Worm (Caenorhabditis elegans) whole organism, young adult: ENCODE measurements around the gene F08F8.9.

Experiments used
- B0035.1 ChIP-seq: sonication (generic microtip); optimal IDR thresholded peaks from 2 replicates; lab custom pipeline; 2016; ENCODE audit warnings: missing genetic modification characterization, mild to moderate bottlenecking, missing compliant biosample characterization, missing genotype, missing genetic modification reagents
- D2030.7 ChIP-seq: fragments of 200-800 bp; sonication (Bioruptor generic); IDR thresholded peaks from 2 replicates; pipeline ENCODE4 v1.3.6; 2022; ENCODE audit warnings: missing genetic modification reagents, missing genetic modification characterization, missing compliant biosample characterization
- F23B12.7 ChIP-seq: sonication (generic microtip); optimal IDR thresholded peaks from 2 replicates; lab custom pipeline; 2017; ENCODE audit warnings: missing genetic modification characterization, mild to moderate bottlenecking, missing compliant biosample characterization, antibody characterized with exemption, moderate library complexity; ENCODE audit not compliant: insufficient read depth
- F33H1.4 ChIP-seq: fragments of 200-800 bp; sonication (Bioruptor generic); IDR thresholded peaks from 2 replicates; pipeline ENCODE4 v1.3.6; 2022; ENCODE audit warnings: missing genetic modification reagents, missing genetic modification characterization, missing compliant biosample characterization
- F39B2.1 ChIP-seq: fragments of 200-800 bp; sonication (Bioruptor generic); IDR thresholded peaks from 2 replicates; pipeline ENCODE4 v1.3.6; 2022; ENCODE audit warnings: missing genetic modification reagents, missing genetic modification characterization, missing compliant biosample characterization
- F57C9.4 ChIP-seq: sonication (generic microtip); optimal IDR thresholded peaks from 2 replicates; lab custom pipeline; 2017; ENCODE audit warnings: mild to moderate bottlenecking, missing genetic modification characterization, missing compliant biosample characterization
- K11D2.4 ChIP-seq: fragments of 200-800 bp; sonication (Bioruptor generic); IDR thresholded peaks from 2 replicates; pipeline ENCODE4 v1.3.6; 2022; ENCODE audit warnings: missing genetic modification reagents, missing genetic modification characterization, missing compliant biosample characterization
- Y56A3A.18 ChIP-seq: fragments of 200-800 bp; sonication (Bioruptor generic); IDR thresholded peaks from 2 replicates; pipeline ENCODE4 v1.3.6; 2022; ENCODE audit warnings: missing genetic modification reagents, missing genetic modification characterization, missing compliant biosample characterization
- Y79H2A.3 ChIP-seq: fragments of 200-800 bp; sonication (Bioruptor generic); conservative IDR thresholded peaks from 2 replicates; pipeline ENCODE4 v1.3.6; 2022; ENCODE audit warnings: missing genetic modification reagents, missing genetic modification characterization, missing compliant biosample characterization
- Y95B8A.8 ChIP-seq: fragments of 200-800 bp; sonication (Bioruptor generic); IDR thresholded peaks from 2 replicates; pipeline ENCODE4 v1.3.6; 2022; ENCODE audit warnings: missing genetic modification reagents, missing genetic modification characterization, missing compliant biosample characterization
- ceh-27 ChIP-seq: fragments of 200-800 bp; sonication (Bioruptor generic); optimal IDR thresholded peaks from 2 replicates; lab custom pipeline; 2018; ENCODE audit warnings: mild to moderate bottlenecking, missing genetic modification characterization, moderate library complexity, missing compliant biosample characterization
- ceh-40 ChIP-seq: fragments of 200-800 bp; sonication (Bioruptor generic); IDR thresholded peaks from 2 replicates; pipeline ENCODE4 v1.3.6; 2022; ENCODE audit warnings: missing genetic modification characterization, missing compliant biosample characterization
- chd-7 ChIP-seq: sonication (generic microtip); optimal IDR thresholded peaks from 2 replicates; lab custom pipeline; 2016; ENCODE audit warnings: mild to moderate bottlenecking, missing genetic modification characterization, moderate library complexity, missing compliant biosample characterization
- dpl-1 ChIP-seq: fragments of 150-350 bp; optimal IDR thresholded peaks from 2 replicates; lab custom pipeline; 2014; ENCODE audit warnings: missing biosample characterization, missing genetic modification reagents, missing genetic modification characterization
- egl-44 ChIP-seq: fragments of 200-800 bp; sonication (Bioruptor generic); IDR thresholded peaks from 2 replicates; pipeline ENCODE4 v1.3.6; 2022; ENCODE audit warnings: missing genetic modification reagents, missing genetic modification characterization, missing compliant biosample characterization
- fkh-3 ChIP-seq: sonication (generic microtip); optimal IDR thresholded peaks from 2 replicates; lab custom pipeline; 2016; ENCODE audit warnings: mild to moderate bottlenecking, missing genetic modification characterization, missing compliant biosample characterization
- hlh-26 ChIP-seq: fragments of 200-800 bp; sonication (Bioruptor generic); conservative IDR thresholded peaks from 2 replicates; pipeline ENCODE4 v1.3.6; 2022; ENCODE audit warnings: missing genetic modification reagents, missing genetic modification characterization, missing compliant biosample characterization
- hmg-1.2 ChIP-seq: fragments of 200-800 bp; sonication (Bioruptor generic); IDR thresholded peaks from 2 replicates; pipeline ENCODE4 v1.3.6; 2022; ENCODE audit warnings: missing genetic modification reagents, missing genetic modification characterization, missing compliant biosample characterization
- lin-26 ChIP-seq: fragments of 200-800 bp; sonication (Bioruptor generic); IDR thresholded peaks from 2 replicates; pipeline ENCODE4 v1.3.6; 2022; ENCODE audit warnings: missing genetic modification reagents, missing genetic modification characterization, missing compliant biosample characterization
- lin-40 ChIP-seq: sonication (generic microtip); optimal IDR thresholded peaks from 2 replicates; lab custom pipeline; 2016; ENCODE audit warnings: missing genetic modification characterization, mild to moderate bottlenecking, missing compliant biosample characterization, missing genotype, missing genetic modification reagents
- nhr-179 ChIP-seq: sonication (generic microtip); optimal IDR thresholded peaks from 2 replicates; lab custom pipeline; 2016; ENCODE audit warnings: mild to moderate bottlenecking, missing genetic modification characterization, missing compliant biosample characterization
- pha-4 ChIP-seq: fragments of 150-350 bp; sonication (generic microtip); optimal IDR thresholded peaks from 2 replicates; lab custom pipeline; 2014; ENCODE audit warnings: missing biosample characterization, missing genetic modification reagents, missing genetic modification characterization
- rpc-1 ChIP-seq, 2 experiments: fragments of 150-350 bp in 1 of 2; sonication (generic microtip) in 1 of 2; optimal IDR thresholded peaks; 2 replicates each; lab custom pipeline; 2014 to 2018; ENCODE audit warnings: missing biosample characterization in 1 of 2, missing genetic modification characterization in 1 of 2, missing genetic modification reagents in 1 of 2, missing genotype in 1 of 2
- sea-2 ChIP-seq: fragments of 200-800 bp; sonication (Bioruptor generic); IDR thresholded peaks from 2 replicates; pipeline ENCODE4 v1.3.6; 2022; ENCODE audit warnings: missing genetic modification characterization, missing compliant biosample characterization
- snpc-4 ChIP-seq, 5 experiments: fragments of 150-350 bp in 1 of 5; sonication (generic microtip) in 4 of 5; optimal IDR thresholded peaks; 2 replicates each; lab custom pipeline; 2014 to 2018; ENCODE audit warnings: missing genetic modification characterization in 5 of 5, missing biosample characterization in 3 of 5, antibody characterized with exemption in 2 of 5, mild to moderate bottlenecking in 2 of 5, missing compliant biosample characterization in 2 of 5, missing genotype in 2 of 5, moderate library complexity in 2 of 5, missing genetic modification reagents in 1 of 5
- tbx-9 ChIP-seq: sonication (generic microtip); optimal IDR thresholded peaks from 2 replicates; lab custom pipeline; 2016; ENCODE audit warnings: borderline replicate concordance, missing genetic modification characterization, inconsistent platforms, missing compliant biosample characterization
- unc-130 ChIP-seq: sonication (generic microtip); optimal IDR thresholded peaks from 2 replicates; lab custom pipeline; 2016; ENCODE audit warnings: missing genetic modification reagents, missing genetic modification characterization, missing compliant biosample characterization
- ztf-26 ChIP-seq: sonication (generic microtip); optimal IDR thresholded peaks from 2 replicates; lab custom pipeline; 2017; ENCODE audit warnings: missing genetic modification characterization, missing compliant biosample characterization
- ztf-6 ChIP-seq: fragments of 200-800 bp; sonication (Bioruptor generic); IDR thresholded peaks from 2 replicates; pipeline ENCODE4 v1.3.6; 2022; ENCODE audit warnings: missing genetic modification reagents, missing genetic modification characterization, missing compliant biosample characterization

Gene F08F8.9

ce11 chrIII:7304961-7305648 lies 48.7 kb downstream of the F08F8.9 start:
- TF ChIP-seq F57C9.4 (tag; lab: Kevin White, UChicago) = no peak
- TF ChIP-seq K11D2.4 (GFP tag; lab: Robert Waterston, UW) = peak; percentile 47; the same call in 1 of the 2 replicates
- peak; percentile 14 for TF ChIP-seq lin-40 (tag; lab: Kevin White, UChicago)
- TF ChIP-seq ztf-26 (tag; lab: Kevin White, UChicago) = peak; percentile 74

- TF ChIP-seq Y56A3A.18 (GFP tag; lab: Robert Waterston, UW) (no peak), B0035.1 (tag; lab: Kevin White, UChicago) (no peak), ztf-6 (GFP tag; lab: Robert Waterston, UW) (no peak), tbx-9 (tag; lab: Kevin White, UChicago) (no peak), F33H1.4 (GFP tag; lab: Robert Waterston, UW) (no peak), Y79H2A.3 (GFP tag; lab: Robert Waterston, UW) (no peak), F39B2.1 (GFP tag; lab: Robert Waterston, UW) (no peak), sea-2 (GFP tag; lab: Robert Waterston, UW) (no peak)
These were observed 52.1 kb downstream of the F08F8.9 start for ce11 chrIII:7301668-7302067.

- TF ChIP-seq ceh-27 (GFP tag; lab: Kevin White, UChicago) (peak; percentile 69), chd-7 (no peak), egl-44 (GFP tag; lab: Robert Waterston, UW) (no peak), tbx-9 (tag; lab: Kevin White, UChicago) (no peak), pha-4 (no peak), ztf-26 (tag; lab: Kevin White, UChicago) (no peak), D2030.7 (GFP tag; lab: Robert Waterston, UW) (no peak), hmg-1.2 (GFP tag; lab: Robert Waterston, UW) (no peak)
These were observed 53.0 kb downstream of the F08F8.9 start for ce11 chrIII:7300763-7301162.

ce11 chrIII:7300169-7300568 lies 53.6 kb downstream of the F08F8.9 start:
- TF ChIP-seq ztf-26 (tag; lab: Kevin White, UChicago) = peak; percentile 18
- no peak for TF ChIP-seq hlh-26 (GFP tag; lab: Robert Waterston, UW)
- TF ChIP-seq lin-40 (tag; lab: Kevin White, UChicago) = peak; percentile 7

- TF ChIP-seq fkh-3 (tag; lab: Kevin White, UChicago) (no peak), Y95B8A.8 (GFP tag; lab: Robert Waterston, UW) (no peak), lin-26 (no peak), Y79H2A.3 (GFP tag; lab: Robert Waterston, UW) (no peak), snpc-4 (GFP tag; optimal IDR thresholded peaks at IDR 0.05; lab: Kevin White, UChicago) (no peak), snpc-4 (tag; optimal IDR thresholded peaks at IDR 0.05; lab: Kevin White, UChicago) (no peak), rpc-1 (optimal IDR thresholded peaks at IDR 0.05; lab: Kevin White, UChicago) (no peak), rpc-1 (tag; optimal IDR thresholded peaks at IDR 0.05; lab: Kevin White, UChicago) (no peak), ceh-40 (GFP tag; lab: Robert Waterston, UW) (no peak), dpl-1 (GFP tag; lab: Kevin White, UChicago) (no peak), F23B12.7 (tag; lab: Kevin White, UChicago) (no peak), nhr-179 (tag; lab: Kevin White, UChicago) (no peak), tbx-9 (tag; lab: Kevin White, UChicago) (no peak), unc-130 (GFP tag; lab: Kevin White, UChicago) (no peak), chd-7 (no peak), sea-2 (GFP tag; lab: Robert Waterston, UW) (no peak), lin-40 (tag; lab: Kevin White, UChicago) (no peak)
- TF ChIP-seq, all 124 proteins: peak for 0
These were observed 54.3 kb downstream of the F08F8.9 start, which contains the start of the genes B0361.14 and B0361.9 for ce11 chrIII:7299466-7299865. B0361.14 (minus strand) TSS chrIII:7299531. B0361.9 (minus strand) TSS chrIII:7299631.
